Fruit fly (Drosophila melanogaster): Measurements from ENCODE around the gene insv.

Gene insv

DNA sequence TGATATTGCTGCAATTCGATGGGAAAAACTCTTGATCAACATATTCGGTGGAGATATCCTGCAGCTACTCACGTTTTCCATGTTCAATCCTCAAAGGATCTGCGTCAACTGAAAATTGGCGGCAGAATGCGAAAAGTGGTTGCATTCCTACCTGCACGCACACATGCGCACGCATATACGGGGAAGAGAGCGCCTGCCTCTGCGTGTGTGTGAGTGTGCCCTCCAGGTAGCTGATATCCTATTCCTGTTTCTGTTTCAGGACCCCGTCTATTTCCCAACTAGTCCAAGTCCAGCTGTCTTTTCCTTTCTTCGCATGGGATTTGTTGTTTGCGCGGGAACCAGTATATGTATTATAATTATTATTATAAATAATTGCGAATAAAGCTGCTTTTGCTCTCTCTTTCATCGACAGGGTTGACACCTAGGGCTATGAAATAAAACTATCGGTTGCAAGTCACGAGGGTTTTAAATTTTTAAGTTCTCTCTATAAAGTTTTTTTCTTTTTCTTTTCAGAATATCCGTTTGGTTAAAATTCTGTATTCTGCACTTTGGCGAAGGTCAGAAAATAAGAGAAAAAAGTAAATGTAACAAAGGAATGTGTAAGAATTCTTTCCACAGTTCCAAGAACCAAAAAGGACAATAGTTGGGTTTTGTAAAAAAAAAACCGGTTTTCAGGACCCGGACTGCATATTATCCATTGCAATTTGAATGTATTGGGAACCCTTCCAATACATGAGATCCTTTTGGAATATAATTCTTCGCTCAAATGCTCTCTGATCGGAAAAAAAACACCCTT, at the start of gene insv:
TSS of gene insv (minus strand) at position 433 of the 796 bp plus-strand sequence.
- TF ChIP-seq psq (optimal IDR thresholded peaks at IDR 0.05) (no peak), Myc (optimal IDR thresholded peaks at IDR 0.05) (no peak), h (optimal IDR thresholded peaks at IDR 0.05) (no peak), insv (optimal IDR thresholded peaks at IDR 0.05) (no peak), Sin3A (optimal IDR thresholded peaks at IDR 0.05) (no peak), ttk (optimal IDR thresholded peaks at IDR 0.05) (no peak)

DNA sequence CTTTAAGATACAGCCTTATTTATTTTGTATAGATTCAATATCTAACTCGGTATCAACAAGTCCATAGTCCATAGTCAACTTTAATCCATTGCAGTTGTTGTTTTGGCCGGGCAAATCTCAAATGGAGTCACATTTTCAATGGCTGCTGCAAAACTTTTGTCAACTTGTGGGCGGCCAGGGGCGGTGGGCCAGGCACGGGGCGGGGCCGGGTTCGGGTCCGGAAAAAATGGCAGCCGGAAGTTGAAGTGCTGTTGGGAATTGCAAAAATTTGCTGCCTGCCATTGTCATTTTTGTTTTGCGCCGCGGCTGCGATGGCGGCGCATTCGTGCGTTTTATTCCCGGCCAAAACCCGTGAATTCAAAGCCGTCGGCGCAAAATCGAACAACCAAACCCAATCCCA, 47.1 kb upstream of the insv start:
- TF ChIP-seq Myc (optimal IDR thresholded peaks at IDR 0.05) (no peak), h (optimal IDR thresholded peaks at IDR 0.05) (no peak), Sin3A (optimal IDR thresholded peaks at IDR 0.05) (no peak), insv (optimal IDR thresholded peaks at IDR 0.05) (no peak), psq (optimal IDR thresholded peaks at IDR 0.05) (no peak), ttk (optimal IDR thresholded peaks at IDR 0.05) (no peak)

DNA sequence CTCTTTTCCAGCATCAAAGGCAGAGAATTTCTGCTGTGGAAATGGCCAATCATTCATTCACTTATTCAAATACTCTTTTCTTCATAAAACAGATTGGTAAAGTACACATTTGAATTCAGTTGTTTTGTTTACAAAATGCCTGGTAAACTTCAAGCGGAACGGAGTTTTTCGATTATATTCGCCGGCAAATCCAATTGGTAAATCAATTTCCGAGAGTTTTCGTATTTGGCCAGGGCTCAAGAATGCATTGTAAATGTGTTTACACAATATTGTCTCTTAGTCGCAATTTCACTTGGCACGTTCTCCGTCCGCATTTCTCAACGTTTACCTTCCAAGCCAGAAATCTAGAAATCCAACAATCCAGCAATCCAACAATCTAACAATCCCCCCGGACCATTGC, 43.1 kb upstream of the insv start, which contains the start of gene CG43403:
TSS of gene CG43403 (plus strand) at position 301 of the 400 bp plus-strand sequence.
- TF ChIP-seq Sin3A (optimal IDR thresholded peaks at IDR 0.05) (no peak), Myc (optimal IDR thresholded peaks at IDR 0.05) (no peak), psq (optimal IDR thresholded peaks at IDR 0.05) (no peak), ttk (optimal IDR thresholded peaks at IDR 0.05) (no peak)

DNA sequence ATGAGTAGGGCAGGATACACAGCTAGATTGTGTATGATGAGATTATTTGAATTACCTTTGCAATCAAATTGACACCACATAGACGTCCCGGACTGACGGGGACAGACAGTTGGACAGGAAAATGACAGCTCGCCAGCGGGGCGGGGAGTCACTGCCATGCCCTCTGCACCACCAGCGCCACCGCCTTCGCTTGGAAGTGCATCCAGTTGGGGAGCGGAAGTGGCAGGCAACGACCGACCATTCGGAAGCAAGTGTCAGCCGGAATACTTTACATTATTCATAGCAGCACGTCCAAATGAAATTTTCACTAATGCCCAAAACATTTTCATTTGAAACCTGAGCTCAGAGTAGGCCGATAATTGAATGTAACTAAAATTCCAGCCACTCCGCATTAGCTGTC, 32.9 kb upstream of the insv start, which contains the start of gene CG15395:
TSS of gene CG15395 (plus strand) at position 301 of the 400 bp plus-strand sequence.
- TF ChIP-seq insv (optimal IDR thresholded peaks at IDR 0.05) (no peak), h (optimal IDR thresholded peaks at IDR 0.05) (no peak), Myc (optimal IDR thresholded peaks at IDR 0.05) (no peak), psq (optimal IDR thresholded peaks at IDR 0.05) (no peak), Sin3A (optimal IDR thresholded peaks at IDR 0.05) (no peak), ttk (optimal IDR thresholded peaks at IDR 0.05) (no peak)

DNA sequence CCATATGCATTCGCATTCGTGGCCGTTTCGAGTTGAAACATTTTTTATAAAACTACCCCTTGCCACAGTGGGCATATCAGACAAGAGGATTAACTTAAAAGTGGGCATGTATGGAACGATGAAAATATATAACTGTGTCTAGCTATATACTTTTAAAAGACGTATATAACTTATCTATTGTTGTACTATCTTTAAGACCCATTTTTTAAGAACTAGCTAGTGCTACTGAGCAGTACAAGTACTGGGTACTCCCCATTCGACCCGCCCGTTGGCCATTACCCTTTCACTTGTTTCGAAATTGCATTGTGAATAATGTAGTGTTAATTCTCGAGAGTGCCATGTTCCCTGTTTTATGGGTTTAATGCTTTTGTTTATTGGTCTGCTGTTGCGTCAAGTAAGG, 29.9 kb upstream of the insv start:
- no peak for TF ChIP-seq ttk (optimal IDR thresholded peaks at IDR 0.05)
- no peak for TF ChIP-seq Myc (optimal IDR thresholded peaks at IDR 0.05)
- TF ChIP-seq insv (optimal IDR thresholded peaks at IDR 0.05), result no peak
- TF ChIP-seq psq (optimal IDR thresholded peaks at IDR 0.05), result no peak
- no peak for TF ChIP-seq h (optimal IDR thresholded peaks at IDR 0.05)
- no peak for TF ChIP-seq Sin3A (optimal IDR thresholded peaks at IDR 0.05)

DNA sequence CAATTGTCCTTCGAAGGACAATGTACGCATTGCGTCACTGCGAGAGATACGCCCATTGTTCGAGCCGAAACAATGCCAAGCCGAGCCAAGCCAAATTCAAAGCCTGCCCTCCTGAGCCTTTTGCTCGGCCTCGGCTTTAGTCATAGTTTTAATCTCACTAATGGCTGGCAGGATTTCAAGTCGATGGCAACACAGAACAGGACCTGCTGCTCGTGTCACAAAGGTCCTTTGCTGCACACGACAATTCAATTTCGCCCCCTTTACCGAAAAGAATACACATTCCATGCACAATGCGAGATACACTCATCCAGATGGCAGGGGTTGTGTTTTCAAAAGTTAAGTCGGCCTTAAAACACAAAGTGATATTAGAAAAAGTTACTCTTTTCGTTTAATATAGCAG, 14.8 kb upstream of the insv start, which contains the start of gene CG15394:
TSS of gene CG15394 (plus strand) at position 301 of the 400 bp plus-strand sequence.
- no peak for TF ChIP-seq Myc (optimal IDR thresholded peaks at IDR 0.05)

DNA sequence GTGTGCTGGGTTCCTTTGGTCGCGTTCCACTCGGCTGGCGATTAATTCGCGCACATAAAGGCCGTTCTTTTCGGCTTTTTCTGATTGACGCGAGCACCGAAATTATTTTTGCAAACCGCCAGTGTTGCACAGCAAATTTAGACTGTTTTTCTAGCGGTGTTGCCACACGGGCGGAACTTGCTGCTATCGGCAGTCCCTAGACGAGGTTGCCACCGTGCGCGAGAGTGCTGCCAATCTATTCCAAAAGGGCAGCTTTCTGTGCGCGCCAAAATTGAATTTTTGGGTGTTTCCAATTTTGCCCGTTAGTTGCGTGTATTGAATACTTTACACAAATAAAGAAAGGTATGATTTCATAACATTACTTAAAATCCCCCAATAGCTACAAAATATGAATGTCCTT, 8.5 kb upstream of the insv start, which contains the start of gene Drp1:
TSS of gene Drp1 (minus strand) at position 146 of the 400 bp plus-strand sequence.
- no peak for TF ChIP-seq psq (optimal IDR thresholded peaks at IDR 0.05)
- no peak for TF ChIP-seq h (optimal IDR thresholded peaks at IDR 0.05)
- no peak for TF ChIP-seq Sin3A (optimal IDR thresholded peaks at IDR 0.05)
- no peak for TF ChIP-seq Myc (optimal IDR thresholded peaks at IDR 0.05)
- no peak for TF ChIP-seq ttk (optimal IDR thresholded peaks at IDR 0.05)
- no peak for TF ChIP-seq insv (optimal IDR thresholded peaks at IDR 0.05)

DNA sequence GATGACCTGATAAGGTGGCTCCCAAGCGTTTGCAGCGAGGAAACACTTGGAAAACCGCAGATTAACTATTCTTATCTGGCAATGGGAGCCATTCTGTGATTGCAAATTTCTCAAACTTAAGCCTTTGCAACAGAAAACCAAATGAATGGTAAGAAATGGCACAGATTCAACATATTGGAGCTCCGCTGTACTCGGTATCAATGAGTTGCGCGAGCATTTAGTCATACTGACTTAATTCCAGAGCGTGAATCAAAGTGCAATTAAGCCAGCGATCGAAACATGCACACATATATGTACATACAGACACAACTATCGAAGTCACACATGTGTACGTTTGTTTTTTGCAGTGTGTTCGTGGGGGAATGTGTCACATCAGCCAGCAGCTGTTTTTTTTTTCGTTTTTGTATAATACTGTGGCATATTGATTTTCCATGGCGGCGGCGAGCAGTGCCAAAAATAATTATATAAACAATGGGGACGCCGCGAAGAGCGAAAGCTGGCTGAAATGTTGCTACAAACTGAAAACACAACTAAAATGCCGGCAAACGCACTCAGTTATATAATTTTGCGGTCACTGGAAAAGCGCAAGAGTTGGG, 7.8 kb upstream of the insv start:
- no peak for TF ChIP-seq insv (optimal IDR thresholded peaks at IDR 0.05)
- no peak for TF ChIP-seq psq (optimal IDR thresholded peaks at IDR 0.05)
- no peak for TF ChIP-seq ttk (optimal IDR thresholded peaks at IDR 0.05)
- TF ChIP-seq Myc (optimal IDR thresholded peaks at IDR 0.05), result no peak
- TF ChIP-seq h (optimal IDR thresholded peaks at IDR 0.05), result no peak
- TF ChIP-seq Sin3A (optimal IDR thresholded peaks at IDR 0.05), result no peak

DNA sequence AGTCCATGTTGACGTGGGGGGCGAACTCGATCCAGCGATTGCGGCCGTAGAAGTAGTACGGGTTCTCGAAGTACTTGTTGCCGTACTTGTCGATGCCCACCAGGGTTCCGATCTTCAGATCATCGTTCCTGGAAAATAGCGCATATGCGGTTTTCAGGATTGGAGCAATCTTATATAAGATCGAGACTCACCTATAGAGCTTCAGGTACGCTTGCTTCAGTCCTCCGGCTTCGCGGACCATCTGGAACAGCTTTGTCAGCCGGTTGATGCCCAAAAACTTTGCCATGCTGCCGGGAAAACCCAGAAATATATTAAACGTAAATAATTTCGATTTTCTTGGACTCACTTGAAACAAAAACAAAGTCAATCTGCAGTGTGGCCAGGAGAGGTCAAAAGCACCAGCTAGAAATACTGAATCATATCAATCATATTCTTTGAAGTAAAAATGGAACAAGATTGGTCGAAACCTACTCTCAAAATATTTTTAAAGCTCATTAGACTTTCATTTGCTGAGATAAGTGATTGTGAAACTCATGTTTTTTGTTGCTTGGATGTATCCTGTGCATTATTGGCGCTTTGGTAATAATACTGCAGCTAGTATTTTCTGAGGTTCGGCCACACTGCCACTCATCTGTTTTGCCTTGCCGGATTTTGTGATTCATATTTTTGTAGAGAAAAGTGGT, 3.0 kb upstream of the insv start, which contains the start of the genes ND-B17.2 and Arpc5:
TSS of gene ND-B17.2 (minus strand) at position 504 of the 683 bp plus-strand sequence.
TSS of gene Arpc5 (plus strand) at position 624 of the 683 bp plus-strand sequence.
- TF ChIP-seq psq (optimal IDR thresholded peaks at IDR 0.05), result no peak
- TF ChIP-seq Sin3A (optimal IDR thresholded peaks at IDR 0.05), result no peak
- TF ChIP-seq h (optimal IDR thresholded peaks at IDR 0.05), result no peak
- no peak for TF ChIP-seq Myc (optimal IDR thresholded peaks at IDR 0.05)
- no peak for TF ChIP-seq insv (optimal IDR thresholded peaks at IDR 0.05)
- TF ChIP-seq ttk (optimal IDR thresholded peaks at IDR 0.05), result no peak

DNA sequence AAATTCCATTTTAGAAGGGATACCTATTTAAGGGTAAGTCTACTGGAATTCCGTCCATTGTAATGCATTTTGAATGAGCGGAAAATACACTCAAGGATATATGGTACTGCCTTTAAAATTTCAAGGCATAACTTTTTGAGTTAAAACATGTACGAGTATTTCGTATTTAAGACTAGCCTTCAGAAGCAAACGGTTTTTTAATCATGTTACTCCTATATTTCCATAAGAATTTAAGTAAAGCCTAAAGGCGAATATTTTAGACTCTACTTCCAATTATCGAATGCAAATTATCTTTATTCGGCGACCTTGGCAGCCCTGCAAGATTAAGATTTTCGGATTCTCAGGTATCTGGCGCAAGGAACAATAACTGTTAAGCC, 552 bp upstream of the insv start, which contains the start of gene Elba2:
TSS of gene Elba2 (plus strand) at position 327 of the 377 bp plus-strand sequence.
- no peak for TF ChIP-seq h (optimal IDR thresholded peaks at IDR 0.05)
- TF ChIP-seq psq (optimal IDR thresholded peaks at IDR 0.05), result no peak
- no peak for TF ChIP-seq ttk (optimal IDR thresholded peaks at IDR 0.05)
- no peak for TF ChIP-seq Myc (optimal IDR thresholded peaks at IDR 0.05)
- no peak for TF ChIP-seq insv (optimal IDR thresholded peaks at IDR 0.05)
- TF ChIP-seq Sin3A (optimal IDR thresholded peaks at IDR 0.05), result no peak

DNA sequence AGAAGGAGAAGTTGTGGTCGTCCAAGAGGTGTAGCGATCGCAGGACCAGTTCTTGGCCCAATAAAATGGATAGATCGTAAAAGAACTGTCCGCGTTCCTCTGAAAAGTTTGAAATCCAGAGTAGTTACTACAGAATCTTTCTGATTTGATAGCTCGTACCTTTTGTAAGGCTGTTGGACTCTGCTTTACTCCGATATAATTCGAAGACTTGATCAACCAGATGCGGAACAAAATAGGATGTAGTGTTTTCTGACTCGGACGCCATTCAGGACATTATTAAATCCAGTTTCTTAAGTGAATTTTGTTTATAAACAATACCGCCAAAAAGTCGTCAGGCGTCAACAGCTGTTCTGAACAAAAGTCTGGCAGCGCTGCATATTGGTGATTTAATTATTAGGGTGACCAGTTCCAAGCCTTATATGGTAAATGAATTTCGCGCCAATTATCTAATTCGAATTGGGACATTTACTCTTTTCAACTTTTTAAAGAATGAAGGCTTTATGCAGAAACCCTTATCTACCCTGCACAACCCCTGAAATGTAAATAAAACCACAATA, 2.0 kb downstream of the insv start, which contains the start of the genes Rad1 and Sws1:
TSS of gene Rad1 (minus strand) at position 336 of the 557 bp plus-strand sequence.
TSS of gene Sws1 (minus strand) at position 336 of the 557 bp plus-strand sequence.
- TF ChIP-seq ttk (optimal IDR thresholded peaks at IDR 0.05) (no peak), h (optimal IDR thresholded peaks at IDR 0.05) (no peak), psq (optimal IDR thresholded peaks at IDR 0.05) (no peak), Sin3A (optimal IDR thresholded peaks at IDR 0.05) (no peak), Myc (optimal IDR thresholded peaks at IDR 0.05) (no peak), insv (optimal IDR thresholded peaks at IDR 0.05) (no peak)
